Worm (Caenorhabditis elegans): ENCODE measurements around the gene C27D9.2.

DNA sequence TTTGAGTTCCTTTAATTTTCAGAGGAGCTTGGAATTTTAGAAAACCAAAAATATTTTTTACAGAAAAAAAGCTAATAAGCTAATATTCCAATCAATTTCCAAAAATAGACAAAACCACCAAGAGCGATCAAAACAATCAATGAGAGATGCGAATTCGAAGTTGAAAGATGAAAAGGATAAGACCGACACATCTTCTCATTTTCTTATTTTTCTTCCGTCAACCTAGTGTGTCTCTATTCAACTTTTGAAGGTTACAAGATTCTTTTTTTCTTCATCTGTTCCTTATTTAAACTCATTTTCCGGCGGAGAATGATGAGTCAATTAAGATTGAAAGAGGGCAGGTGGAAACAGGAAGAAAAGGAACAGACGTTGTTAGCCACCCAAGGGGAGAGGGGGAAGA is 11.0 kb upstream of the C27D9.2 start:
- TF ChIP-seq let-607 (tag; optimal IDR thresholded peaks at IDR 0.05) (no peak), nfya-1 (tag; optimal IDR thresholded peaks at IDR 0.05; ENCODE audit: borderline replicate concordance, insufficient read depth) (no peak), snpc-4 (GFP tag; optimal IDR thresholded peaks at IDR 0.05) (no peak), snpc-4 (tag; optimal IDR thresholded peaks at IDR 0.05) (no peak), rec-8 (tag; optimal IDR thresholded peaks at IDR 0.05) (no peak), T26A5.8 (tag; optimal IDR thresholded peaks at IDR 0.05) (no peak), lag-1 (GFP tag; IDR thresholded peaks at IDR 0.05) (no peak), snpc-1.3 (tag; optimal IDR thresholded peaks at IDR 0.05; ENCODE audit: insufficient read depth) (no peak), sea-2 (GFP tag; IDR thresholded peaks at IDR 0.05) (no peak), lin-54 (GFP tag; optimal IDR thresholded peaks at IDR 0.05) (no peak), T07F8.4 (tag; optimal IDR thresholded peaks at IDR 0.05) (no peak), let-526 (GFP tag; IDR thresholded peaks at IDR 0.05) (no peak), Y56A3A.18 (GFP tag; IDR thresholded peaks at IDR 0.05) (no peak), ceh-100 (GFP tag; IDR thresholded peaks at IDR 0.05) (no peak), mcd-1 (GFP tag; IDR thresholded peaks at IDR 0.05) (no peak)
